Fruit fly (Drosophila melanogaster): ENCODE measurements around the gene roq.
A peak's percentile ranks its signal among the peaks of the same experiment; 100 is the strongest.

The roq gene

DNA sequence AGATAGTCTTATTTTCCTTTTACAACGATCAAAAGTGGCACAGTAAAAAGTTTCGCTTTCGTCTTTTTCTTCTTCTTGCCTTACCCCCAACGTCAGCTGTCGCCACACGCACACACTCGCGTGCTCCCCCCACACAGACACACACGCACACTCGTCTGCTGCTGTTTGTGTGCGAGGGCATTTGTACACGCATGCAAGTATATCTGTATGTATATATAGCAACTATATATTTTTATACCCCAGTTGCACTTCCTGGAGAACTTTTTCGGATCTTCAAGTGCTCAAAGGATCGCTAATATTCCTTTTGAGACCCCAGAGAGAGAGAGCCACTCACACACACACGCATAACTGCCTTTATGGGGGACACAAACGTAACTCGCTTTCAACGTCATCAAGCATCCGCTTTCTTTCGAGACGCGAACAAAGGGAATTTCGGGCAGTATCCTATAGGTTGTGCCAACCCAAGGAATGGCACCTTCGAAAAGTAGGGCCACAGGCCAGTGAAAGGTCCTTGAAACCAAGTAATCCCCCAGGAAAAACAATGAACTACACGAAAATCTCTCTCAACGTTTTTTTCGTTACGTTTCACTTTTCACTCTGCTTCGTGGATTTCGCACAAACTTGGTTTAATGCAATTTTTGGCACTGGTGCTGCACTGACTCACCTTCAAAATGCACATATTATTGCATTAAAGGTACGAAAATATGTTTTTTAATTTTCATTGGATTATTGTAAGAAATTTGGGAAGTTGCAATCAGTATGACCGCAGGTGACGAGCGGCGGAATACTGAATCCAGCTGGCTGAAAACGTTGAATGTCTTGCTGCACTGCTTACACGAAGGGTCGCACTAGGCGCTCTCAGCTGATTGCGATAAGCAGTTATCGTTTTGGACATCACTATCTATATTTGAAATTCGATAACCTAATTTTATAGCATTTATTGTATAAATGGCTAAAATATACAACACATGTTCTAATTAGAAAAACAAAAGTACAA is at the start of gene roq:
roq (minus strand) TSS at position 799 of the 997 bp plus-strand sequence.
- peak; percentile 9 for TF ChIP-seq Lpt (GFP tag; optimal IDR thresholded peaks at IDR 0.05)
- TF ChIP-seq net (GFP tag; optimal IDR thresholded peaks at IDR 0.05), result no peak
- peak; percentile 89 for TF ChIP-seq Blimp-1 (GFP tag; optimal IDR thresholded peaks at IDR 0.05)
- TF ChIP-seq lz (GFP tag; optimal IDR thresholded peaks at IDR 0.05), result peak; percentile 1
- TF ChIP-seq CG3032 (tag; optimal IDR thresholded peaks at IDR 0.05), result peak; percentile 10
- peak; percentile 4 for TF ChIP-seq esn (GFP tag; optimal IDR thresholded peaks at IDR 0.05)
- TF ChIP-seq fkh (GFP tag; optimal IDR thresholded peaks at IDR 0.05), result no peak
- peak; percentile 76 for TF ChIP-seq Sox14 (GFP tag; optimal IDR thresholded peaks at IDR 0.05)
- TF ChIP-seq Smox (GFP tag; optimal IDR thresholded peaks at IDR 0.05), result no peak
- TF ChIP-seq Eip78C (GFP tag), result peak; percentile 79
- no peak for TF ChIP-seq CG10631 (GFP tag; optimal IDR thresholded peaks at IDR 0.05)
- peak; percentile 51 for TF ChIP-seq Eip93F (GFP tag; optimal IDR thresholded peaks at IDR 0.05)

DNA sequence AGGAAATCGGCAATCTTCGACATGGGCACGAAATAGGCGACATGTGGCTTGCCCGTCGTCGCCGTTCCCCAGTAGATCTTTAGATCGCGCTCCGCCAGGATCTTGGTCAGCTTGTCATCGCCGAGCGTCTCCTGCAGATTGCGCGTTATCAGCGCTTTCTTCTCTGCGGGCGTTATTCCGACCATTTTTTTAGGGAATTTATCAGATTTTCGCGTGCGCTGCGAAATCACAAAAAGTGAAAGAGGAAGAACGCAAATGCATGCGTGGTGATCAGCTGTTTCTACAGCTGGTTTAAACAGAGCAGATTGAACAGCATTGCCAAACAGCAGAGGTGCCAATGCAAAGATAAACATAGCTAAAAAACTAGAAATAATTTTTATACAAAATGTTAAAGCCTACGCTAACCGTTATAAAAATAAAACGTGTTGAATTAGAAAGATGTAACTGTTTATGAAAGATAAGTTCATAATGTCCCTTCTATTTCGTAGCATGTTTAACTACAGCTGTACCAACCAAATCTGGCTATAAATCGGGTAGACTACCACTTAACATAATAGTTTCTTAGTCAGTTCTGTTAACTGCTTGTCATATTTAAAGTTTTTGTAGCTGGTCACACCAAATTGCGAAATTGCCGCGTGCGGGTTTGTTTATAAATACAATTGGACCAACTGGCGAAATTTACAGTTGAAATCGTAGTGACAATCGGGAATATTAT is 40.9 kb upstream of the roq start, which contains the start of the genes TyrRS and CG33158:
TyrRS (minus strand) TSS at position 244 of the 715 bp plus-strand sequence.
CG33158 (plus strand) TSS at position 539 of the 715 bp plus-strand sequence.
- TF ChIP-seq svp (GFP tag) (no peak), achi (GFP tag; optimal IDR thresholded peaks at IDR 0.05) (no peak), CG9139 (GFP tag; optimal IDR thresholded peaks at IDR 0.05) (no peak)

- TF ChIP-seq CG31627 (GFP tag; optimal IDR thresholded peaks at IDR 0.05), result no peak
- no peak for TF ChIP-seq CG6854 (GFP tag; optimal IDR thresholded peaks at IDR 0.05)
- TF ChIP-seq Sox102F (GFP tag; optimal IDR thresholded peaks at IDR 0.05), result no peak
- TF ChIP-seq CG4318 (GFP tag; optimal IDR thresholded peaks at IDR 0.05), result no peak
- no peak for TF ChIP-seq CG9139 (GFP tag; optimal IDR thresholded peaks at IDR 0.05)
- TF ChIP-seq CG1621 (tag; optimal IDR thresholded peaks at IDR 0.05), result no peak
- no peak for TF ChIP-seq fd59A (GFP tag; optimal IDR thresholded peaks at IDR 0.05)
- no peak for TF ChIP-seq CG16779 (tag; optimal IDR thresholded peaks at IDR 0.05)
- no peak for TF ChIP-seq eg (GFP tag; IDR thresholded peaks at IDR 0.05)
- TF ChIP-seq Hr39 (GFP tag; optimal IDR thresholded peaks at IDR 0.05), result no peak
- no peak for TF ChIP-seq CG8319 (GFP tag; optimal IDR thresholded peaks at IDR 0.05)
- TF ChIP-seq CG8632 (GFP tag; optimal IDR thresholded peaks at IDR 0.05), result no peak
- no peak for TF ChIP-seq Sox15 (GFP tag; optimal IDR thresholded peaks at IDR 0.05)
- no peak for TF ChIP-seq CG15336 (GFP tag; IDR thresholded peaks at IDR 0.05)
- TF ChIP-seq CG6163 (GFP tag; IDR thresholded peaks at IDR 0.05), result no peak
- TF ChIP-seq CG11902 (GFP tag; optimal IDR thresholded peaks at IDR 0.05), result no peak
These were observed 38.7 kb upstream of the roq start, which contains the start of gene GluRS-m for dm6 chr3L:16417024-16417423. TSS of gene GluRS-m (minus strand) at chr3L:16417177.

dm6 chr3L:16412394-16412950 is 34.1 kb upstream of the roq start, which contains the start of gene Serinc:
TSS of gene Serinc (plus strand) at chr3L:16412722.
- TF ChIP-seq fkh (GFP tag; optimal IDR thresholded peaks at IDR 0.05), result peak; percentile 67
- TF ChIP-seq esn (GFP tag; optimal IDR thresholded peaks at IDR 0.05), result peak; percentile 39
- TF ChIP-seq CG6854 (GFP tag; optimal IDR thresholded peaks at IDR 0.05), result no peak
- no peak for TF ChIP-seq CG9139 (GFP tag; optimal IDR thresholded peaks at IDR 0.05)
- TF ChIP-seq lz (GFP tag; optimal IDR thresholded peaks at IDR 0.05), result peak; percentile 47
- no peak for TF ChIP-seq Lpt (GFP tag; optimal IDR thresholded peaks at IDR 0.05)
- peak; percentile 44 for TF ChIP-seq cyc (GFP tag; optimal IDR thresholded peaks at IDR 0.05)
- peak; percentile 8 for TF ChIP-seq CG3032 (tag; optimal IDR thresholded peaks at IDR 0.05)
- TF ChIP-seq CG31627 (GFP tag; optimal IDR thresholded peaks at IDR 0.05), result peak; percentile 46
- TF ChIP-seq Sox14 (GFP tag; optimal IDR thresholded peaks at IDR 0.05), result peak; percentile 87
- TF ChIP-seq Hr39 (GFP tag; optimal IDR thresholded peaks at IDR 0.05), result peak; percentile 37
- TF ChIP-seq CG15336 (GFP tag; IDR thresholded peaks at IDR 0.05), result 0 out of 2 replicates have a peak, but pooled peaks have one; percentile 23
